Fruit fly (Drosophila melanogaster): Measurements from ENCODE around the gene CG4896.

CG4896 gene

dm6 chr2L:1134011-1134743 is 43.3 kb upstream of the CG4896 start, which contains the start of the genes Iris and CG4577:
Iris (minus strand) TSS chr2L:1134098.
CG4577 (plus strand) TSS chr2L:1134693.
- TF ChIP-seq psq (GFP tag; optimal IDR thresholded peaks at IDR 0.05) (no peak), CG9705 (GFP tag; optimal IDR thresholded peaks at IDR 0.05) (no peak), sage (GFP tag; optimal IDR thresholded peaks at IDR 0.05) (no peak), HLH106 (tag; optimal IDR thresholded peaks at IDR 0.05) (no peak), Hr83 (GFP tag; optimal IDR thresholded peaks at IDR 0.05; ENCODE audit: poor library complexity, severe bottlenecking) (no peak), usp (GFP tag; optimal IDR thresholded peaks at IDR 0.05) (no peak), Hnf4 (GFP tag; optimal IDR thresholded peaks at IDR 0.05) (no peak), OdsH (GFP tag; optimal IDR thresholded peaks at IDR 0.05) (no peak), tai (GFP tag; optimal IDR thresholded peaks at IDR 0.05) (no peak), dmrt93B (GFP tag; optimal IDR thresholded peaks at IDR 0.05) (no peak), pan (optimal IDR thresholded peaks at IDR 0.05) (no peak), CrebA (GFP tag; optimal IDR thresholded peaks at IDR 0.05; ENCODE audit: borderline replicate concordance) (no peak), Sp1 (GFP tag; optimal IDR thresholded peaks at IDR 0.05) (no peak), dsf (GFP tag; optimal IDR thresholded peaks at IDR 0.05; ENCODE audit: borderline replicate concordance) (no peak), GATAd (GFP tag; optimal IDR thresholded peaks at IDR 0.05) (no peak), Dif (GFP tag; optimal IDR thresholded peaks at IDR 0.05; ENCODE audit: partially characterized antibody) (no peak), br (GFP tag; optimal IDR thresholded peaks at IDR 0.05) (no peak), dl (GFP tag; optimal IDR thresholded peaks at IDR 0.05; ENCODE audit: insufficient read depth in 1 of 2, partially characterized antibody in 2 of 2) (no peak)

- no peak for TF ChIP-seq tai (GFP tag; optimal IDR thresholded peaks at IDR 0.05)
- TF ChIP-seq Hnf4 (GFP tag; optimal IDR thresholded peaks at IDR 0.05): no peak
- no peak for TF ChIP-seq jim (GFP tag; optimal IDR thresholded peaks at IDR 0.05)
- no peak for TF ChIP-seq psq (GFP tag; optimal IDR thresholded peaks at IDR 0.05)
- TF ChIP-seq woc (GFP tag; optimal IDR thresholded peaks at IDR 0.05): no peak
- no peak for TF ChIP-seq GATAd (GFP tag; optimal IDR thresholded peaks at IDR 0.05)
- TF ChIP-seq dsf (GFP tag; optimal IDR thresholded peaks at IDR 0.05; ENCODE audit: borderline replicate concordance): no peak
- no peak for TF ChIP-seq Abd-B (GFP tag; optimal IDR thresholded peaks at IDR 0.05)
- TF ChIP-seq fru (GFP tag; optimal IDR thresholded peaks at IDR 0.05): no peak
- no peak for TF ChIP-seq HLH106 (tag; optimal IDR thresholded peaks at IDR 0.05)
Measured at dm6 chr2L:1135495-1135894, 42.0 kb upstream of the CG4896 start.

DNA sequence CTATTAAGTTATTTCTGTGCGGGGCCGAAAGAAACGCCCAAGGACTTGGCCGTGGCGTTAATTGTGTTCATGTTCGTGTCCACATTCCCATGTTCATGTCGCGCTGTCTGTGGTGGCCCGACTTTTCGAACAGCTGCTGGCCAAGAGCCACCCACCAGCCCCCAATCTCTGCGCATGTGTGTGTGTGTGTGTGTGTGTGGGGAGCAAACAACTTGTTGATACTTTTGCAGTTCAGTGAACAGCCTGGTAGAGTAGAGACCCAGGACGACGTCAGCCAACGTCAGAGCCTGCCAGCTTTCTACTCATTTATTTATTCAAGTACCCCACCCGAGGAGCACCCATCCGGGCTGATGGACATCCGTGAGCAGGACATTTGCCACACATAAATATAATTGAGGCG is 40.5 kb upstream of the CG4896 start:
- no peak for TF ChIP-seq Myc (optimal IDR thresholded peaks at IDR 0.05)
- TF ChIP-seq CG9705 (GFP tag; optimal IDR thresholded peaks at IDR 0.05): no peak
- no peak for TF ChIP-seq HLH106 (tag; optimal IDR thresholded peaks at IDR 0.05)
- no peak for TF ChIP-seq usp (GFP tag; optimal IDR thresholded peaks at IDR 0.05)
- TF ChIP-seq N (GFP tag; optimal IDR thresholded peaks at IDR 0.05): no peak
- no peak for TF ChIP-seq rgr (GFP tag; optimal IDR thresholded peaks at IDR 0.05)
- no peak for TF ChIP-seq Rel (GFP tag; optimal IDR thresholded peaks at IDR 0.05)
- TF ChIP-seq Rel (tag; optimal IDR thresholded peaks at IDR 0.05): no peak

DNA sequence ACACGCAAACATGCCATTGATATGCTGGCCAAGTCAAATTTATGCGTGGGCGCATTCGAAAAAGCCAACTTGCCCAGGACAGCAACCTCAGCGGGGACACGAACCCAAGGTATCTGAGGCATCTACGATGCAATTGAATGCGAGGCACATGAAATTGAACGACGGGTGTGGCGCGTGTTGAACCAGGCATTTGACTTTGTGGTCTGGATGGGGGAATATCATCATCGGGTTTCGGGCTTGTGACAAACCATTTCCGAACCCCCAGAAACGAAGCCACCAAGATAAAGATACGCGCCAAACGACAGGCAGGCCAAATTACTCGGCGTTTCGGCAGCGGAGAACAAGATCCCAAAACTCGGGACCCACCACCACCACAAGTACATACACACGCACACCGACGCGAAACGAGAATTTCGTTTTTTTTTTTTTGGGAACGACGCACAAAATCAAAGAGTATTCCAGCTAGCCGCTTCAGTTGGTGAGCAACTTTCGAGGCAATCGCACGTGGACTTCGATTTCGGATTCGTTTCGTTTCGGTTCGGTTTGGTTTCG is 34.7 kb upstream of the CG4896 start, which contains the start of gene MFS3:
Gene MFS3 (plus strand): TSS at position 472 of the 552 bp plus-strand sequence.
- peak; percentile 47 for TF ChIP-seq br (GFP tag; optimal IDR thresholded peaks at IDR 0.05)
- TF ChIP-seq lola (GFP tag; optimal IDR thresholded peaks at IDR 0.05): no peak
- peak; percentile 44 for TF ChIP-seq Rel (GFP tag; optimal IDR thresholded peaks at IDR 0.05)
- TF ChIP-seq Rel (tag; optimal IDR thresholded peaks at IDR 0.05): peak; percentile 32
- no peak for TF ChIP-seq Abd-B (GFP tag; optimal IDR thresholded peaks at IDR 0.05)
- peak; percentile 70 for TF ChIP-seq Vsx2 (GFP tag; optimal IDR thresholded peaks at IDR 0.05; ENCODE audit: partially characterized antibody)
- TF ChIP-seq N (GFP tag; optimal IDR thresholded peaks at IDR 0.05): no peak
- TF ChIP-seq Dif (GFP tag; optimal IDR thresholded peaks at IDR 0.05; ENCODE audit: partially characterized antibody): peak; percentile 7
- no peak for TF ChIP-seq dsf (GFP tag; optimal IDR thresholded peaks at IDR 0.05; ENCODE audit: borderline replicate concordance)
- peak; percentile 35 for TF ChIP-seq brk (GFP tag; optimal IDR thresholded peaks at IDR 0.05)
- peak in 1 of 2 experiments; percentile 36 for TF ChIP-seq foxo (GFP tag; optimal IDR thresholded peaks at IDR 0.05)
- no peak for TF ChIP-seq sv (GFP tag; optimal IDR thresholded peaks at IDR 0.05)
- peak; percentile 27 for TF ChIP-seq CG9705 (GFP tag; optimal IDR thresholded peaks at IDR 0.05)
- TF ChIP-seq Myc (optimal IDR thresholded peaks at IDR 0.05): peak; percentile 40
- TF ChIP-seq pan (optimal IDR thresholded peaks at IDR 0.05): no peak
- no peak for TF ChIP-seq woc (GFP tag; optimal IDR thresholded peaks at IDR 0.05)
- no peak for TF ChIP-seq Mio (GFP tag; optimal IDR thresholded peaks at IDR 0.05)
- TF ChIP-seq sage (GFP tag; optimal IDR thresholded peaks at IDR 0.05): no peak
- peak; percentile 15 for TF ChIP-seq Jra (GFP tag; optimal IDR thresholded peaks at IDR 0.05)
- TF ChIP-seq tai (GFP tag; optimal IDR thresholded peaks at IDR 0.05): no peak
- TF ChIP-seq dl (GFP tag; optimal IDR thresholded peaks at IDR 0.05; ENCODE audit: insufficient read depth in 1 of 2, partially characterized antibody in 2 of 2): no peak
- no peak for TF ChIP-seq dmrt93B (GFP tag; optimal IDR thresholded peaks at IDR 0.05)
- TF ChIP-seq HLH106 (tag; optimal IDR thresholded peaks at IDR 0.05): no peak
- TF ChIP-seq CrebA (GFP tag; optimal IDR thresholded peaks at IDR 0.05; ENCODE audit: borderline replicate concordance): no peak
- peak; percentile 35 for TF ChIP-seq Sp1 (GFP tag; optimal IDR thresholded peaks at IDR 0.05)
- no peak for TF ChIP-seq usp (GFP tag; optimal IDR thresholded peaks at IDR 0.05)
- TF ChIP-seq GATAd (GFP tag; optimal IDR thresholded peaks at IDR 0.05): no peak
- no peak for TF ChIP-seq Hr78 (GFP tag; optimal IDR thresholded peaks at IDR 0.05)
- TF ChIP-seq rgr (GFP tag; optimal IDR thresholded peaks at IDR 0.05): peak; percentile 20
- peak; percentile 35 for TF ChIP-seq Hnf4 (GFP tag; optimal IDR thresholded peaks at IDR 0.05)
- peak; percentile 22 for TF ChIP-seq psq (GFP tag; optimal IDR thresholded peaks at IDR 0.05)
- peak; percentile 79 for TF ChIP-seq jim (GFP tag; optimal IDR thresholded peaks at IDR 0.05)
- peak; percentile 29 for TF ChIP-seq fru (GFP tag; optimal IDR thresholded peaks at IDR 0.05)
- TF ChIP-seq Hr83 (GFP tag; optimal IDR thresholded peaks at IDR 0.05; ENCODE audit: poor library complexity, severe bottlenecking): no peak
- no peak for TF ChIP-seq ey (GFP tag; optimal IDR thresholded peaks at IDR 0.05)
- no peak for TF ChIP-seq Dfd (GFP tag; optimal IDR thresholded peaks at IDR 0.05)
